Worm (Caenorhabditis elegans) whole organism, mixed stage, embryonic: ENCODE measurements around the gene srw-77.

ENCODE experiments used
- M03D4.4 ChIP-seq: sonication (generic microtip); optimal IDR thresholded peaks from 2 replicates; lab custom pipeline; 2017; ENCODE audit warnings: mild to moderate bottlenecking, missing genetic modification characterization, missing compliant biosample characterization
- bed-3 ChIP-seq: fragments of 200-800 bp; sonication (Bioruptor generic); optimal IDR thresholded peaks from 3 replicates; lab custom pipeline; 2018; ENCODE audit warnings: mild to moderate bottlenecking, missing genetic modification characterization, moderate library complexity, missing compliant biosample characterization
- blmp-1 ChIP-seq: fragments of 150-350 bp; optimal IDR thresholded peaks from 2 replicates; lab custom pipeline; 2014; ENCODE audit warnings: missing biosample characterization, missing genetic modification characterization
- ceh-39 ChIP-seq: fragments of 150-350 bp; optimal IDR thresholded peaks from 2 replicates; lab custom pipeline; 2014; ENCODE audit warnings: missing biosample characterization, missing genetic modification characterization
- ceh-43 ChIP-seq: fragments of 200-800 bp; sonication (Bioruptor generic); optimal IDR thresholded peaks from 2 replicates; lab custom pipeline; 2018; ENCODE audit warnings: mild to moderate bottlenecking, missing genetic modification characterization, moderate library complexity, missing compliant biosample characterization
- ceh-83 ChIP-seq: fragments of 200-800 bp; sonication (Bioruptor generic); optimal IDR thresholded peaks from 2 replicates; lab custom pipeline; 2018; ENCODE audit warnings: mild to moderate bottlenecking, missing genetic modification characterization, missing compliant biosample characterization
- ces-1 ChIP-seq: fragments of 150-350 bp; optimal IDR thresholded peaks from 2 replicates; lab custom pipeline; 2014; ENCODE audit warnings: missing biosample characterization, missing genetic modification reagents, missing genetic modification characterization
- cnd-1 ChIP-seq: fragments of 200-800 bp; sonication (Bioruptor generic); optimal IDR thresholded peaks from 2 replicates; lab custom pipeline; 2018; ENCODE audit warnings: mild to moderate bottlenecking, missing genetic modification characterization, missing compliant biosample characterization
- drap-1 ChIP-seq: fragments of 200-800 bp; sonication (Bioruptor generic); optimal IDR thresholded peaks from 3 replicates; lab custom pipeline; 2018; ENCODE audit warnings: mild to moderate bottlenecking, missing genetic modification characterization, missing compliant biosample characterization
- elt-1 ChIP-seq: sonication (generic microtip); optimal IDR thresholded peaks from 2 replicates; lab custom pipeline; 2017; ENCODE audit warnings: missing genetic modification characterization, mild to moderate bottlenecking, missing compliant biosample characterization, antibody characterized with exemption, moderate library complexity, borderline replicate concordance; ENCODE audit not compliant: insufficient read depth
- elt-3 ChIP-seq: fragments of 150-350 bp; optimal IDR thresholded peaks from 2 replicates; lab custom pipeline; 2014; ENCODE audit warnings: missing biosample characterization, missing genetic modification characterization
- flh-1 ChIP-seq: fragments of 200-800 bp; sonication (Bioruptor generic); optimal IDR thresholded peaks from 2 replicates; lab custom pipeline; 2018; ENCODE audit warnings: mild to moderate bottlenecking, missing genetic modification characterization, moderate library complexity, missing compliant biosample characterization
- ham-2 ChIP-seq: fragments of 200-800 bp; sonication (Bioruptor generic); optimal IDR thresholded peaks from 2 replicates; lab custom pipeline; 2018; ENCODE audit warnings: mild to moderate bottlenecking, missing genetic modification characterization, missing compliant biosample characterization
- hlh-1 ChIP-seq: fragments of 150-350 bp; optimal IDR thresholded peaks from 2 replicates; lab custom pipeline; 2014; ENCODE audit warnings: missing biosample characterization, missing genetic modification reagents, missing genetic modification characterization
- lin-32 ChIP-seq: fragments of 200-800 bp; sonication (Bioruptor generic); optimal IDR thresholded peaks from 2 replicates; lab custom pipeline; 2018; ENCODE audit warnings: mild to moderate bottlenecking, missing genetic modification characterization, missing compliant biosample characterization
- lsy-2 ChIP-seq: fragments of 150-350 bp; optimal IDR thresholded peaks from 2 replicates; lab custom pipeline; 2014; ENCODE audit warnings: missing biosample characterization, missing genetic modification characterization
- mab-5 ChIP-seq: fragments of 150-350 bp; optimal IDR thresholded peaks from 2 replicates; lab custom pipeline; 2014; ENCODE audit warnings: missing biosample characterization, missing genetic modification characterization
- mls-2 ChIP-seq: sonication (generic microtip); optimal IDR thresholded peaks from 2 replicates; lab custom pipeline; 2016; ENCODE audit warnings: mild to moderate bottlenecking, missing genetic modification characterization, moderate library complexity, missing compliant biosample characterization
- nhr-2 ChIP-seq: fragments of 150-350 bp; optimal IDR thresholded peaks from 2 replicates; lab custom pipeline; 2014; ENCODE audit warnings: missing biosample characterization, missing genetic modification characterization
- nhr-28 ChIP-seq: fragments of 150-350 bp; optimal IDR thresholded peaks from 2 replicates; lab custom pipeline; 2014; ENCODE audit warnings: missing biosample characterization, missing genetic modification characterization
- nhr-76 ChIP-seq: sonication (generic microtip); optimal IDR thresholded peaks from 2 replicates; lab custom pipeline; 2017; ENCODE audit warnings: missing biosample characterization, missing genetic modification characterization
- sem-2 ChIP-seq: fragments of 200-800 bp; sonication (Bioruptor generic); optimal IDR thresholded peaks from 2 replicates; lab custom pipeline; 2018; ENCODE audit warnings: mild to moderate bottlenecking, missing genetic modification characterization, missing compliant biosample characterization
- snpc-4 ChIP-seq: fragments of 150-350 bp; optimal IDR thresholded peaks from 2 replicates; lab custom pipeline; 2014; ENCODE audit warnings: missing biosample characterization, missing genetic modification characterization
- sptf-1 ChIP-seq: sonication (generic microtip); optimal IDR thresholded peaks from 2 replicates; lab custom pipeline; 2017; ENCODE audit warnings: mild to moderate bottlenecking, missing genetic modification characterization, moderate library complexity, missing compliant biosample characterization
- tbx-8 ChIP-seq: fragments of 200-800 bp; sonication (Bioruptor generic); optimal IDR thresholded peaks from 2 replicates; lab custom pipeline; 2018; ENCODE audit warnings: mild to moderate bottlenecking, missing genetic modification characterization, moderate library complexity, missing compliant biosample characterization
- unc-120 ChIP-seq: sonication (generic microtip); optimal IDR thresholded peaks from 2 replicates; lab custom pipeline; 2017; ENCODE audit warnings: missing genetic modification characterization, missing compliant biosample characterization; ENCODE audit not compliant: poor library complexity, severe bottlenecking
- unc-39 ChIP-seq: fragments of 150-350 bp; optimal IDR thresholded peaks from 2 replicates; lab custom pipeline; 2014; ENCODE audit warnings: missing biosample characterization, missing genetic modification characterization
- unc-62 ChIP-seq: fragments of 150-350 bp; optimal IDR thresholded peaks from 2 replicates; lab custom pipeline; 2014; ENCODE audit warnings: missing biosample characterization, missing genetic modification reagents, missing genetic modification characterization
- zip-8 ChIP-seq: fragments of 150-350 bp; optimal IDR thresholded peaks from 2 replicates; lab custom pipeline; 2014; ENCODE audit warnings: missing biosample characterization, missing genetic modification characterization
- ztf-11 ChIP-seq: fragments of 150-350 bp; optimal IDR thresholded peaks from 2 replicates; lab custom pipeline; 2014; ENCODE audit warnings: missing biosample characterization, missing genetic modification characterization

srw-77 gene

DNA sequence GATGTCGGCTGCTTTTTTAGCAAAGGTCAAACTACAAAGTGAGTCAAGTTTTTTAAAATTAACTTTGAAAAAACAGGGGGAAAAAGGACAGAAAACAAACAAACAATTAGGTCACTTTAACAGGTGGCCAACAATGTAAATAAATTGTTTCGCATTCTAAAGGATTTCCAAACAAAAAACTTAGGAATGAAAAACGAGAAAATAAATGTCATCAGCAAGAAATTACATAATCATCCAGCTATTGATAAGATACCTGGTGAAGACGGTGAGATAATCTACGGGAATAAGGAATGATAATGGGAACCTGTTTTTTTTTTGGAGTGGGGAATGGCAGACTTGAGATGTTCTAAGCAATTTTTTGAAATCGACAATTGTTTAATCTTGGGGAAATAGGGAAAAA lies 47.4 kb downstream of the srw-77 start:
- TF ChIP-seq drap-1 (GFP tag; lab: Kevin White, UChicago) (no peak), unc-62 (no peak), elt-3 (peak; percentile 60)

ce11 chrV:16595140-16595791 lies 48.2 kb downstream of the srw-77 start, which contains the start of gene cpl-1:
cpl-1 (minus strand) TSS chrV:16595346.
- TF ChIP-seq elt-3, result no peak
- peak; percentile 42 for TF ChIP-seq unc-120 (tag; lab: Kevin White, UChicago)
- no peak for TF ChIP-seq ceh-43 (GFP tag; lab: Kevin White, UChicago)
- TF ChIP-seq, all 35 proteins: peak for 1

DNA sequence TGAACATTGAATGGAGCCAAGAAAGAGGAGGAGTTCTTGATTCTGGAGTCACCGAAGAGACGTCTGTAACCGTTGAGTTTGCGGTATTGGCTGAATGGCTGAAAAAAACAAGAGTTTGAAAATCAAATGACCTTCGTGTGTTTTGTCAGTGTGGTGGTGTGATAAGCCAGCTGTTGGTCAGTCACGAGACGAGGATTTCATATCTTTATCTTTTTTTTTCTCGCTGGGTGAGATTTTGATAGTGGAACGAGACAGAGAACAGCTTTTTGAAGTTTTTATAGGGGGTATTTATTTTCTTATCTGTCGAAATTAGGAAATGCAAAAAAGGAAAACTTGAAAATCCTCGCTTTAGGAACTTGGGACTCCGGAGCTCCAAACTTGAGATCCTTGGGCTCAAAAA lies 48.9 kb downstream of the srw-77 start:
- TF ChIP-seq nhr-76 (tag; lab: Kevin White, UChicago) (no peak), hlh-1 (tag; lab: Kevin White, UChicago) (peak; percentile 29)

ce11 chrV:16593792-16594059 lies 49.7 kb downstream of the srw-77 start:
- TF ChIP-seq ceh-39 (tag; lab: Kevin White, UChicago) (no peak), ceh-43 (GFP tag; lab: Kevin White, UChicago) (no peak), elt-1 (tag; lab: Kevin White, UChicago) (no peak), lin-32 (GFP tag; lab: Kevin White, UChicago) (no peak), mab-5 (tag; lab: Kevin White, UChicago) (no peak), nhr-2 (tag; lab: Kevin White, UChicago) (no peak), tbx-8 (GFP tag; lab: Kevin White, UChicago) (no peak), nhr-28 (no peak), drap-1 (GFP tag; lab: Kevin White, UChicago) (no peak), hlh-1 (tag; lab: Kevin White, UChicago) (no peak), mls-2 (tag; lab: Kevin White, UChicago) (no peak), snpc-4 (no peak)

ce11 chrV:16592947-16593791 lies 50.3 kb downstream of the srw-77 start:
- TF ChIP-seq blmp-1 (tag; lab: Kevin White, UChicago) (no peak), mab-5 (tag; lab: Kevin White, UChicago) (no peak), zip-8 (no peak), ceh-39 (tag; lab: Kevin White, UChicago) (no peak), nhr-28 (no peak), lsy-2 (tag; lab: Kevin White, UChicago) (no peak), ces-1 (GFP tag; lab: Kevin White, UChicago) (no peak), cnd-1 (tag; lab: Kevin White, UChicago) (no peak), unc-120 (tag; lab: Kevin White, UChicago) (no peak), elt-1 (tag; lab: Kevin White, UChicago) (no peak), bed-3 (no peak), sptf-1 (tag; lab: Kevin White, UChicago) (no peak), drap-1 (GFP tag; lab: Kevin White, UChicago) (no peak), lin-32 (GFP tag; lab: Kevin White, UChicago) (no peak), ztf-11 (tag; lab: Kevin White, UChicago) (no peak), snpc-4 (no peak), ham-2 (GFP tag; lab: Kevin White, UChicago) (no peak), unc-62 (no peak)
- TF ChIP-seq, all 35 proteins: peak for 0

DNA sequence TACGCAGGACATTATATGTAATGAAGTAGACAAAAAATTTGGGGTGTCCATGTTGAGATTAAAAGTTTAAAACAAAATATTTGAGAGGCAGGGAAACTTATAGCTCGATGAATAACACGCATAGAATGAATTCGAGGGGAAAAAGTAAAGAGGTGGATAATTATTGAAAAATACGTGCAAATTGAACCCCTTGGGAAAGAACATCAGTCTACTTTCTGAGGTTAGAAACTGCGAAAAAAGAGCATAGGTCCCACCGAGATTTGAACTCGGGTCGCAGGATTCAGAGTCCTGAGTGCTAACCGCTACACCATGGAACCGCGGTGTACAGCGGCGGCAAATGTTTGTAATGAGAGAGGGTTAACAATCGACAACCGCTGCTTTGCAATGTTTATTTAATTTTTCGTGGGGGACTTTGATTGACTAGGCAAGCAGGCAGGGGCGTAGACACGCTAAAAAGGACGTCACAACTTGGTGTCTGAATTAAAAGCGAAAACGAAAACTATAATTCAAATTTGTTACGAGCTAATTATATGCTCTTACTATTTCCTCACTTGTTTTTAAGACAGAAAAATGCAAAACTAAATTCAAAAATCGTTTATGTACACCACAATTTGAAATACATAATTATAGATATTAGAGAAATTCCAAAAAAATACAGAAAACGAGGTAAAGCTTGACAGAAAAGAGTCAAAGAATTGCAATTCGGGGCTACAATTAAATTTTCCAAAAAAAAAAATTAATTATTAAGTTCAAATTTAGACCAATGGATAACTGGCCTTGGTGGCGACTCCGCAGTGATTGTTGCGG lies 51.3 kb downstream of the srw-77 start, which contains the start of gene srh-269:
Gene srh-269, minus strand, starts transcription at position 51 of the 807 bp plus-strand sequence.
- TF ChIP-seq nhr-2 (tag; lab: Kevin White, UChicago), result no peak
- TF ChIP-seq ceh-83 (GFP tag; lab: Kevin White, UChicago), result peak; percentile 73
- no peak for TF ChIP-seq nhr-28
- peak; percentile 52 for TF ChIP-seq bed-3
- TF ChIP-seq ztf-11 (tag; lab: Kevin White, UChicago), result peak; percentile 37
- peak; percentile 58 for TF ChIP-seq lin-32 (GFP tag; lab: Kevin White, UChicago)
- no peak for TF ChIP-seq nhr-76 (tag; lab: Kevin White, UChicago)
- TF ChIP-seq M03D4.4 (tag; lab: Kevin White, UChicago), result peak; percentile 74
- peak; percentile 59 for TF ChIP-seq ceh-43 (GFP tag; lab: Kevin White, UChicago)
- peak; percentile 57 for TF ChIP-seq sem-2 (GFP tag; lab: Kevin White, UChicago)
- peak; percentile 75 for TF ChIP-seq cnd-1 (tag; lab: Kevin White, UChicago)
- TF ChIP-seq ceh-39 (tag; lab: Kevin White, UChicago), result no peak
- TF ChIP-seq mls-2 (tag; lab: Kevin White, UChicago), result peak; percentile 71
- TF ChIP-seq sptf-1 (tag; lab: Kevin White, UChicago), result peak; percentile 81
- peak; percentile 49 for TF ChIP-seq flh-1 (GFP tag; lab: Kevin White, UChicago)
- peak; percentile 79 for TF ChIP-seq drap-1 (GFP tag; lab: Kevin White, UChicago)
- no peak for TF ChIP-seq unc-39 (tag; lab: Kevin White, UChicago)
- peak; percentile 54 for TF ChIP-seq ham-2 (GFP tag; lab: Kevin White, UChicago)
- TF ChIP-seq unc-120 (tag; lab: Kevin White, UChicago), result peak; percentile 71
